Fruit fly (Drosophila melanogaster) whole organism, embryonic: ENCODE measurements around the gene Ripalpha.
A peak's percentile ranks its signal among the peaks of the same experiment; 100 is the strongest.

Experiments
- Awh ChIP-seq: fragments of 200-800 bp; sonication (Bioruptor generic); IDR thresholded peaks from 2 replicates; pipeline ENCODE4, ENCODE4 v1.3.6; 2022; ENCODE audit warnings: missing biosample characterization, missing genetic modification characterization
- B-H2 ChIP-seq: fragments of 200-800 bp; sonication (Bioruptor generic); optimal IDR thresholded peaks from 2 replicates; lab custom pipeline; 2018; ENCODE audit warnings: missing biosample characterization, mild to moderate bottlenecking, missing genetic modification characterization
- BEAF-32 ChIP-seq: fragments of 200-800 bp; sonication (Bioruptor generic); optimal IDR thresholded peaks from 3 replicates; lab custom pipeline; 2017; ENCODE audit warnings: missing biosample characterization, missing genetic modification characterization, mild to moderate bottlenecking, moderate library complexity, missing genetic modification reagents
- CG10267 ChIP-seq: fragments of 200-800 bp; sonication (Bioruptor generic); optimal IDR thresholded peaks from 2 replicates; lab custom pipeline; 2018; ENCODE audit warnings: missing biosample characterization, mild to moderate bottlenecking, missing genetic modification characterization, moderate library complexity
- CG11247 ChIP-seq: fragments of 200-800 bp; sonication (Bioruptor generic); IDR thresholded peaks from 2 replicates; pipeline ENCODE4 v1.3.6; 2022; ENCODE audit warnings: missing biosample characterization, missing genetic modification characterization
- CG12391 ChIP-seq: fragments of 200-800 bp; sonication (Bioruptor generic); optimal IDR thresholded peaks from 3 replicates; lab custom pipeline; 2018; ENCODE audit warnings: missing biosample characterization, mild to moderate bottlenecking, missing genetic modification characterization, moderate library complexity
- CG12659 ChIP-seq: fragments of 200-800 bp; sonication (Bioruptor generic); optimal IDR thresholded peaks from 3 replicates; lab custom pipeline; 2017; ENCODE audit warnings: mild to moderate bottlenecking, missing biosample characterization, missing genetic modification reagents, missing genetic modification characterization
- CG13775 ChIP-seq: fragments of 200-800 bp; sonication (Bioruptor generic); optimal IDR thresholded peaks from 3 replicates; lab custom pipeline; 2017; ENCODE audit warnings: missing biosample characterization, mild to moderate bottlenecking, missing genetic modification characterization
- CG14860 ChIP-seq: fragments of 200-800 bp; sonication (Bioruptor generic); IDR thresholded peaks from 3 replicates; pipeline ENCODE4 v1.3.6; 2022; ENCODE audit warnings: missing biosample characterization, missing genetic modification characterization; ENCODE audit not compliant: partially characterized antibody
- CG15601 ChIP-seq: fragments of 200-800 bp; sonication (Bioruptor generic); optimal IDR thresholded peaks from 3 replicates; lab custom pipeline; 2019; ENCODE audit warnings: missing biosample characterization, mild to moderate bottlenecking, missing genetic modification characterization, moderate library complexity
- CG15696 ChIP-seq: fragments of 200-800 bp; sonication (Bioruptor generic); optimal IDR thresholded peaks from 2 replicates; lab custom pipeline; 2019; ENCODE audit warnings: missing biosample characterization, mild to moderate bottlenecking, missing genetic modification characterization, moderate library complexity
- CG16815 ChIP-seq: fragments of 200-800 bp; sonication (Bioruptor generic); optimal IDR thresholded peaks from 3 replicates; lab custom pipeline; 2017; ENCODE audit warnings: missing biosample characterization, mild to moderate bottlenecking, missing genetic modification characterization
- CG17359 ChIP-seq: fragments of 200-800 bp; sonication (Bioruptor generic); optimal IDR thresholded peaks from 3 replicates; lab custom pipeline; 2018; ENCODE audit warnings: missing biosample characterization, mild to moderate bottlenecking, missing genetic modification characterization, moderate library complexity
- CG17829 ChIP-seq: fragments of 200-800 bp; optimal IDR thresholded peaks from 2 replicates; lab custom pipeline; 2019; ENCODE audit warnings: missing biosample characterization, mild to moderate bottlenecking, missing genetic modification characterization, moderate library complexity
- CG2712 ChIP-seq: fragments of 200-800 bp; optimal IDR thresholded peaks from 3 replicates; lab custom pipeline; 2019; ENCODE audit warnings: missing biosample characterization, mild to moderate bottlenecking, missing genetic modification characterization, moderate library complexity
- CG30431 ChIP-seq: fragments of 200-800 bp; sonication (Bioruptor generic); optimal IDR thresholded peaks from 2 replicates; lab custom pipeline; 2017; ENCODE audit warnings: missing biosample characterization, missing genetic modification characterization
- CG3163 ChIP-seq: fragments of 200-800 bp; sonication (Bioruptor generic); optimal IDR thresholded peaks from 3 replicates; lab custom pipeline; 2016; ENCODE audit warnings: missing biosample characterization, missing genetic modification characterization
- CG34376 ChIP-seq: fragments of 200-800 bp; sonication (Bioruptor generic); optimal IDR thresholded peaks from 2 replicates; lab custom pipeline; 2018; ENCODE audit warnings: missing biosample characterization, mild to moderate bottlenecking, missing genetic modification characterization
- CG3726 ChIP-seq: fragments of 200-800 bp; sonication (Bioruptor generic); IDR thresholded peaks from 3 replicates; pipeline ENCODE4, ENCODE4 v1.3.6; 2022; ENCODE audit warnings: missing biosample characterization, missing genetic modification characterization
- CG4617 ChIP-seq: fragments of 200-800 bp; sonication (Bioruptor generic); optimal IDR thresholded peaks from 3 replicates; lab custom pipeline; 2016; ENCODE audit warnings: missing biosample characterization, missing genetic modification characterization, borderline replicate concordance
- CG6765 ChIP-seq: fragments of 200-800 bp; sonication (Bioruptor generic); optimal IDR thresholded peaks from 3 replicates; lab custom pipeline; 2017; ENCODE audit warnings: missing biosample characterization, mild to moderate bottlenecking, missing genetic modification characterization
- CG7745 ChIP-seq: fragments of 200-800 bp; sonication (Bioruptor generic); optimal IDR thresholded peaks from 2 replicates; lab custom pipeline; 2018; ENCODE audit warnings: missing biosample characterization, mild to moderate bottlenecking, missing genetic modification characterization, moderate library complexity
- CG8924 ChIP-seq: fragments of 200-800 bp; optimal IDR thresholded peaks from 3 replicates; lab custom pipeline; 2019; ENCODE audit warnings: missing biosample characterization, mild to moderate bottlenecking, missing genetic modification characterization, moderate library complexity
- CG9932 ChIP-seq: fragments of 200-800 bp; sonication (Bioruptor generic); IDR thresholded peaks from 2 replicates; pipeline ENCODE4 v1.3.6; 2022; ENCODE audit warnings: missing biosample characterization, missing genetic modification characterization
- Lim3 ChIP-seq: fragments of 200-800 bp; sonication (Bioruptor generic); IDR thresholded peaks from 2 replicates; pipeline ENCODE4 v1.3.6; 2022; ENCODE audit warnings: missing biosample characterization, missing genetic modification characterization
- MBD-R2 ChIP-seq: fragments of 200-800 bp; sonication (Bioruptor generic); IDR thresholded peaks from 2 replicates; pipeline ENCODE4 v1.3.6; 2022; ENCODE audit warnings: missing biosample characterization, missing genetic modification characterization
- Max ChIP-seq: fragments of 200-800 bp; sonication (Bioruptor generic); optimal IDR thresholded peaks from 2 replicates; lab custom pipeline; 2016; ENCODE audit warnings: missing biosample characterization, mild to moderate bottlenecking, missing genetic modification characterization
- Taf1 ChIP-seq: fragments of 200-800 bp; sonication (Bioruptor generic); IDR thresholded peaks from 2 replicates; pipeline ENCODE4 v1.3.6; 2022; ENCODE audit warnings: missing biosample characterization, missing genetic modification characterization
- dati ChIP-seq: fragments of 200-800 bp; sonication (Bioruptor generic); IDR thresholded peaks from 2 replicates; pipeline ENCODE4 v1.3.6; 2022; ENCODE audit warnings: missing biosample characterization, missing genetic modification characterization
- gcm ChIP-seq: fragments of 200-800 bp; sonication (Bioruptor generic); optimal IDR thresholded peaks from 2 replicates; lab custom pipeline; 2019; ENCODE audit warnings: missing biosample characterization, mild to moderate bottlenecking, missing genetic modification characterization, moderate library complexity
- gem ChIP-seq: fragments of 200-800 bp; sonication (Bioruptor generic); optimal IDR thresholded peaks from 2 replicates; lab custom pipeline; 2019; ENCODE audit warnings: missing biosample characterization, mild to moderate bottlenecking, missing genetic modification characterization, moderate library complexity
- gfzf ChIP-seq: fragments of 200-800 bp; sonication (Bioruptor generic); optimal IDR thresholded peaks from 2 replicates; lab custom pipeline; 2016; ENCODE audit warnings: missing biosample characterization, mild to moderate bottlenecking, missing genetic modification characterization, moderate library complexity
- grau ChIP-seq: fragments of 200-800 bp; optimal IDR thresholded peaks from 3 replicates; lab custom pipeline; 2019; ENCODE audit warnings: missing biosample characterization, mild to moderate bottlenecking, missing genetic modification characterization, moderate library complexity
- gro ChIP-seq: fragments of 200-800 bp; sonication (Bioruptor generic); optimal IDR thresholded peaks from 2 replicates; lab custom pipeline; 2016; ENCODE audit warnings: missing biosample characterization, missing genetic modification characterization
- gsb-n ChIP-seq: fragments of 200-800 bp; sonication (Bioruptor generic); optimal IDR thresholded peaks from 3 replicates; lab custom pipeline; 2018; ENCODE audit warnings: missing biosample characterization, mild to moderate bottlenecking, missing genetic modification characterization
- hth ChIP-seq: fragments of >200 bp; optimal IDR thresholded peaks from 2 replicates; lab custom pipeline; 2017; ENCODE audit warnings: inconsistent platforms
- nom ChIP-seq: fragments of 200-800 bp; sonication (Bioruptor generic); optimal IDR thresholded peaks from 2 replicates; lab custom pipeline; 2017; ENCODE audit warnings: missing biosample characterization, missing genetic modification characterization, mild to moderate bottlenecking, moderate library complexity, missing genetic modification reagents
- p53 ChIP-seq: fragments of 200-800 bp; sonication (Bioruptor generic); optimal IDR thresholded peaks from 2 replicates; lab custom pipeline; 2016; ENCODE audit warnings: missing biosample characterization, missing genetic modification characterization
- pfk ChIP-seq: fragments of 200-800 bp; sonication (Bioruptor generic); optimal IDR thresholded peaks from 2 replicates; lab custom pipeline; 2018; ENCODE audit warnings: missing biosample characterization, mild to moderate bottlenecking, missing genetic modification characterization, moderate library complexity
- phol ChIP-seq: fragments of 200-800 bp; sonication (Bioruptor generic); optimal IDR thresholded peaks from 3 replicates; lab custom pipeline; 2018; ENCODE audit warnings: missing biosample characterization, mild to moderate bottlenecking, missing genetic modification characterization, moderate library complexity
- pros ChIP-seq: fragments of 200-800 bp; sonication (Bioruptor generic); optimal IDR thresholded peaks from 3 replicates; lab custom pipeline; 2019; ENCODE audit warnings: missing biosample characterization, mild to moderate bottlenecking, missing genetic modification characterization, moderate library complexity
- row ChIP-seq: fragments of 200-800 bp; sonication (Bioruptor generic); IDR thresholded peaks from 3 replicates; pipeline ENCODE4 v1.3.6; 2022; ENCODE audit warnings: missing biosample characterization, missing genetic modification characterization
- scrt ChIP-seq: fragments of 200-800 bp; sonication (Bioruptor generic); optimal IDR thresholded peaks from 2 replicates; lab custom pipeline; 2018; ENCODE audit warnings: missing biosample characterization, mild to moderate bottlenecking, missing genetic modification characterization, moderate library complexity
- sens ChIP-seq: fragments of 200-800 bp; sonication (Bioruptor generic); peaks from one replicate; lab custom pipeline; 2016; ENCODE audit warnings: missing biosample characterization, missing genetic modification characterization
- trem ChIP-seq: fragments of 200-800 bp; optimal IDR thresholded peaks from 3 replicates; lab custom pipeline; 2019; ENCODE audit warnings: missing biosample characterization, mild to moderate bottlenecking, missing genetic modification characterization, moderate library complexity
- zf30C ChIP-seq: fragments of 200-800 bp; sonication (Bioruptor generic); optimal IDR thresholded peaks from 3 replicates; lab custom pipeline; 2018; ENCODE audit warnings: missing biosample characterization, mild to moderate bottlenecking, missing genetic modification characterization

Gene Ripalpha

dm6 chr2L:10210631-10211557 lies 10.1 kb upstream of the Ripalpha start, which contains the start of the genes CG5727 and ath (continued):
- TF ChIP-seq gfzf (GFP tag; lab: Kevin White, UChicago) (peak; percentile 65), sens (GFP tag; lab: Kevin White, UChicago) (peak; percentile 72), Max (GFP tag; lab: Kevin White, UChicago) (peak; percentile 50), row (peak; percentile 63), CG17359 (tag; lab: Kevin White, UChicago) (peak; percentile 7), CG11247 (GFP tag; lab: Robert Waterston, UW) (no peak), Awh (GFP tag; lab: Robert Waterston, UW) (peak; percentile 38; the same call in 1 of the 2 replicates), CG12391 (tag; lab: Kevin White, UChicago) (peak; percentile 32), CG13775 (GFP tag; lab: Kevin White, UChicago) (peak; percentile 18), CG14860 (GFP tag; lab: Robert Waterston, UW) (no peak), p53 (no peak), CG30431 (GFP tag; lab: Kevin White, UChicago) (no peak), hth (lab: Kevin White, UChicago) (no peak), gsb-n (tag; lab: Kevin White, UChicago) (no peak), CG17829 (tag; lab: Kevin White, UChicago) (peak; percentile 3), CG2712 (peak; percentile 11), dati (GFP tag; lab: Robert Waterston, UW) (no peak), CG6765 (GFP tag; lab: Kevin White, UChicago) (no peak), CG3726 (GFP tag; lab: Robert Waterston, UW) (no peak), scrt (GFP tag; lab: Kevin White, UChicago) (peak; percentile 94), CG10267 (tag; lab: Kevin White, UChicago) (peak; percentile 6), BEAF-32 (GFP tag; lab: Kevin White, UChicago) (peak; percentile 18), CG12659 (GFP tag; lab: Kevin White, UChicago) (peak; percentile 28), Lim3 (no peak), CG34376 (GFP tag; lab: Kevin White, UChicago) (peak; percentile 7), CG16815 (GFP tag; lab: Kevin White, UChicago) (no peak), CG15696 (peak; percentile 5), phol (peak; percentile 28)

dm6 chr2L:10208799-10209794 lies 8.3 kb upstream of the Ripalpha start, which contains the start of gene CG5731:
Gene CG5731, minus strand, starts transcription at chr2L:10209744.
- TF ChIP-seq grau (tag; lab: Kevin White, UChicago) (peak; percentile 1), gcm (GFP tag; lab: Kevin White, UChicago) (no peak), CG7745 (peak; percentile 17), pros (GFP tag; lab: Kevin White, UChicago) (peak; percentile 14), zf30C (GFP tag; lab: Kevin White, UChicago) (peak; percentile 23), CG4617 (peak; percentile 9), trem (tag; lab: Kevin White, UChicago) (peak; percentile 10), gro (GFP tag; lab: Kevin White, UChicago) (no peak), MBD-R2 (GFP tag; lab: Robert Waterston, UW) (0 out of 2 replicates have a peak, but pooled peaks have one; percentile 17), B-H2 (GFP tag; lab: Kevin White, UChicago) (peak; percentile 7), Taf1 (GFP tag; lab: Robert Waterston, UW) (no peak), CG15601 (tag; lab: Kevin White, UChicago) (peak; percentile 6), CG3163 (GFP tag; lab: Kevin White, UChicago) (peak; percentile 90), pfk (GFP tag; lab: Kevin White, UChicago) (peak; percentile 89), gem (peak; percentile 8), CG8924 (tag; lab: Kevin White, UChicago) (peak; percentile 2), nom (peak; percentile 17), CG9932 (GFP tag; lab: Robert Waterston, UW) (peak; percentile 48; the same call in 1 of the 2 replicates)
